Fruit fly (Drosophila melanogaster) whole organism, prepupa: ENCODE results near the gene CG11550.

Experiments used
- Blimp-1 ChIP-seq: fragments of 200-800 bp; sonication (Bioruptor generic); optimal IDR thresholded peaks from 3 replicates; lab custom pipeline; 2017; ENCODE audit warnings: missing biosample characterization, missing genetic modification characterization, mild to moderate bottlenecking, moderate library complexity, missing genetic modification reagents
- CG10669 ChIP-seq: fragments of 200-800 bp; sonication (Bioruptor generic); optimal IDR thresholded peaks from 3 replicates; lab custom pipeline; 2018; ENCODE audit warnings: missing biosample characterization, mild to moderate bottlenecking, missing genetic modification characterization, moderate library complexity
- CG11762 ChIP-seq: fragments of 200-800 bp; sonication (Bioruptor generic); optimal IDR thresholded peaks from 3 replicates; lab custom pipeline; 2016; ENCODE audit warnings: missing biosample characterization, missing genetic modification characterization; ENCODE audit not compliant: insufficient read depth
- CG11902 ChIP-seq: fragments of 200-800 bp; sonication (Bioruptor generic); optimal IDR thresholded peaks from 3 replicates; lab custom pipeline; 2016; ENCODE audit warnings: missing biosample characterization, missing genetic modification characterization
- CG15336 ChIP-seq: fragments of 200-800 bp; sonication (Bioruptor generic); IDR thresholded peaks from 2 replicates; pipeline ENCODE4 v1.3.6; 2022; ENCODE audit warnings: missing biosample characterization, missing genetic modification characterization
- CG1621 ChIP-seq: fragments of 200-800 bp; sonication (Bioruptor generic); optimal IDR thresholded peaks from 3 replicates; lab custom pipeline; 2018; ENCODE audit warnings: missing biosample characterization, mild to moderate bottlenecking, missing genetic modification characterization
- CG16779 ChIP-seq: fragments of 200-800 bp; sonication (Bioruptor generic); optimal IDR thresholded peaks from 3 replicates; lab custom pipeline; 2017; ENCODE audit warnings: missing biosample characterization, mild to moderate bottlenecking, missing genetic modification characterization
- CG31627 ChIP-seq: fragments of 200-800 bp; sonication (Bioruptor generic); optimal IDR thresholded peaks from 3 replicates; lab custom pipeline; 2016; ENCODE audit warnings: missing biosample characterization, missing genetic modification characterization
- CG32006 ChIP-seq: fragments of 200-800 bp; sonication (Bioruptor generic); optimal IDR thresholded peaks from 3 replicates; lab custom pipeline; 2017; ENCODE audit warnings: missing biosample characterization, mild to moderate bottlenecking, missing genetic modification characterization
- CG6163 ChIP-seq: fragments of 200-800 bp; sonication (Bioruptor generic); IDR thresholded peaks from 3 replicates; pipeline ENCODE4 v1.3.6; 2022; ENCODE audit warnings: missing biosample characterization, missing genetic modification characterization
- CG6276 ChIP-seq: fragments of 200-800 bp; sonication (Bioruptor generic); optimal IDR thresholded peaks from 2 replicates; lab custom pipeline; 2017; ENCODE audit warnings: missing biosample characterization, mild to moderate bottlenecking, missing genetic modification characterization
- CG6792 ChIP-seq: fragments of 200-800 bp; sonication (Bioruptor generic); optimal IDR thresholded peaks from 3 replicates; lab custom pipeline; 2016; ENCODE audit warnings: missing biosample characterization, missing genetic modification characterization
- CG6808 ChIP-seq: fragments of 200-800 bp; sonication (Bioruptor generic); optimal IDR thresholded peaks from 3 replicates; lab custom pipeline; 2017; ENCODE audit warnings: missing biosample characterization, missing genetic modification characterization, mild to moderate bottlenecking, moderate library complexity, missing genetic modification reagents
- CG6854 ChIP-seq: fragments of 200-800 bp; sonication (Bioruptor generic); optimal IDR thresholded peaks from 2 replicates; lab custom pipeline; 2017; ENCODE audit warnings: missing biosample characterization, mild to moderate bottlenecking, missing genetic modification characterization
- CG7368 ChIP-seq: fragments of 200-800 bp; sonication (Bioruptor generic); optimal IDR thresholded peaks from 3 replicates; lab custom pipeline; 2016; ENCODE audit warnings: missing biosample characterization, missing genetic modification characterization
- CG8319 ChIP-seq: fragments of 200-800 bp; sonication (Bioruptor generic); optimal IDR thresholded peaks from 3 replicates; lab custom pipeline; 2016; ENCODE audit warnings: missing biosample characterization, missing genetic modification characterization
- CG8632 ChIP-seq: fragments of 200-800 bp; sonication (Bioruptor generic); optimal IDR thresholded peaks from 3 replicates; lab custom pipeline; 2016; ENCODE audit warnings: missing biosample characterization, missing genetic modification characterization
- CG9139 ChIP-seq: fragments of 200-800 bp; sonication (Bioruptor generic); optimal IDR thresholded peaks from 3 replicates; lab custom pipeline; 2017; ENCODE audit warnings: missing biosample characterization, mild to moderate bottlenecking, missing genetic modification characterization
- Eip75B ChIP-seq: fragments of 200-800 bp; sonication (Bioruptor generic); optimal IDR thresholded peaks from 3 replicates; lab custom pipeline; 2016; ENCODE audit warnings: missing biosample characterization, missing genetic modification characterization
- Eip78C ChIP-seq: fragments of 200-800 bp; sonication (Bioruptor generic); peaks from one replicate; lab custom pipeline; 2016; ENCODE audit warnings: missing biosample characterization, missing genetic modification characterization
- Eip93F ChIP-seq: fragments of 200-800 bp; sonication (Bioruptor generic); optimal IDR thresholded peaks from 2 replicates; lab custom pipeline; 2016; ENCODE audit warnings: missing biosample characterization, mild to moderate bottlenecking, missing genetic modification characterization
- Ets96B ChIP-seq: fragments of 200-800 bp; optimal IDR thresholded peaks from 2 replicates; lab custom pipeline; 2019; ENCODE audit warnings: missing biosample characterization, mild to moderate bottlenecking, missing genetic modification characterization, moderate library complexity
- Hr38 ChIP-seq: sonication (Bioruptor generic); optimal IDR thresholded peaks from 2 replicates; lab custom pipeline; 2016; ENCODE audit warnings: missing biosample characterization, missing genetic modification characterization
- Hr4 ChIP-seq: fragments of 200-800 bp; sonication (Bioruptor generic); optimal IDR thresholded peaks from 3 replicates; lab custom pipeline; 2016; ENCODE audit warnings: missing biosample characterization, missing genetic modification characterization
- Lpt ChIP-seq: fragments of 200-800 bp; sonication (Bioruptor generic); optimal IDR thresholded peaks from 3 replicates; lab custom pipeline; 2016; ENCODE audit warnings: missing biosample characterization, missing genetic modification characterization
- Met ChIP-seq: fragments of 200-800 bp; sonication (Bioruptor generic); optimal IDR thresholded peaks from 3 replicates; lab custom pipeline; 2016; ENCODE audit warnings: missing biosample characterization, missing genetic modification characterization
- OdsH ChIP-seq: fragments of 200-800 bp; sonication (Bioruptor generic); optimal IDR thresholded peaks from 3 replicates; lab custom pipeline; 2016; ENCODE audit warnings: missing biosample characterization, missing genetic modification characterization
- Smox ChIP-seq: fragments of 200-800 bp; sonication (Bioruptor generic); optimal IDR thresholded peaks from 3 replicates; lab custom pipeline; 2016; ENCODE audit warnings: missing biosample characterization, missing genetic modification characterization
- Sox102F ChIP-seq: fragments of 200-800 bp; sonication (Bioruptor generic); optimal IDR thresholded peaks from 2 replicates; lab custom pipeline; 2016; ENCODE audit warnings: missing biosample characterization, mild to moderate bottlenecking, missing genetic modification characterization
- Sox14 ChIP-seq: fragments of 200-800 bp; sonication (Bioruptor generic); optimal IDR thresholded peaks from 3 replicates; lab custom pipeline; 2016; ENCODE audit warnings: missing biosample characterization, missing genetic modification characterization
- Sox15 ChIP-seq: fragments of 200-800 bp; sonication (Bioruptor generic); optimal IDR thresholded peaks from 3 replicates; lab custom pipeline; 2016; ENCODE audit warnings: missing biosample characterization, missing genetic modification characterization
- achi ChIP-seq: fragments of 200-800 bp; sonication (Bioruptor generic); optimal IDR thresholded peaks from 3 replicates; lab custom pipeline; 2016; ENCODE audit warnings: missing biosample characterization, missing genetic modification characterization
- acj6 ChIP-seq: fragments of 200-800 bp; sonication (Bioruptor generic); optimal IDR thresholded peaks from 3 replicates; lab custom pipeline; 2016; ENCODE audit warnings: missing biosample characterization, missing genetic modification characterization
- cyc ChIP-seq: fragments of 200-800 bp; sonication (Bioruptor generic); optimal IDR thresholded peaks from 3 replicates; lab custom pipeline; 2016; ENCODE audit warnings: missing biosample characterization, missing genetic modification characterization
- dac ChIP-seq: fragments of 200-800 bp; sonication (Bioruptor generic); optimal IDR thresholded peaks from 2 replicates; lab custom pipeline; 2017; ENCODE audit warnings: missing biosample characterization, mild to moderate bottlenecking, missing genetic modification characterization
- dsx ChIP-seq: fragments of 200-800 bp; optimal IDR thresholded peaks from 3 replicates; lab custom pipeline; 2019; ENCODE audit warnings: missing biosample characterization, mild to moderate bottlenecking, missing genetic modification characterization, moderate library complexity; ENCODE audit not compliant: poor library complexity, severe bottlenecking
- eg ChIP-seq: fragments of 200-800 bp; sonication (Bioruptor generic); IDR thresholded peaks from 3 replicates; pipeline ENCODE4 v1.3.6; 2022; ENCODE audit warnings: missing biosample characterization, missing genetic modification characterization
- fd59A ChIP-seq: fragments of 200-800 bp; sonication (Bioruptor generic); optimal IDR thresholded peaks from 2 replicates; lab custom pipeline; 2017; ENCODE audit warnings: missing biosample characterization, mild to moderate bottlenecking, missing genetic modification characterization, missing genetic modification reagents
- fd85E ChIP-seq: fragments of 200-800 bp; sonication (Bioruptor generic); optimal IDR thresholded peaks from 3 replicates; lab custom pipeline; 2016; ENCODE audit warnings: missing biosample characterization, missing genetic modification characterization
- fkh ChIP-seq: fragments of 200-800 bp; sonication (Bioruptor generic); optimal IDR thresholded peaks from 3 replicates; lab custom pipeline; 2017; ENCODE audit warnings: missing biosample characterization, mild to moderate bottlenecking, missing genetic modification characterization, moderate library complexity
- lz ChIP-seq: fragments of 200-800 bp; sonication (Bioruptor generic); optimal IDR thresholded peaks from 3 replicates; lab custom pipeline; 2016; ENCODE audit warnings: missing biosample characterization, missing genetic modification characterization
- net ChIP-seq: fragments of 200-800 bp; sonication (Bioruptor generic); optimal IDR thresholded peaks from 3 replicates; lab custom pipeline; 2016; ENCODE audit warnings: missing biosample characterization, missing genetic modification characterization
- salr ChIP-seq, 2 experiments: fragments of 200-800 bp; sonication (Bioruptor generic); optimal IDR thresholded peaks; 3 replicates each; lab custom pipeline; 2016 to 2018; ENCODE audit warnings: missing biosample characterization in 2 of 2, missing genetic modification characterization in 2 of 2, mild to moderate bottlenecking in 1 of 2
- ss ChIP-seq, 2 experiments: fragments of 200-800 bp; sonication (Bioruptor generic); optimal IDR thresholded peaks; 2 replicates in 1 of 2; 3 replicates in 1 of 2; lab custom pipeline; 2017 to 2018; ENCODE audit warnings: mild to moderate bottlenecking in 2 of 2, missing biosample characterization in 2 of 2, missing genetic modification characterization in 2 of 2, moderate library complexity in 1 of 2
- svp ChIP-seq: fragments of 200-800 bp; sonication (Bioruptor generic); peaks from one replicate; lab custom pipeline; 2016; ENCODE audit warnings: missing biosample characterization, missing genetic modification characterization
- topi ChIP-seq: fragments of 200-800 bp; sonication (Bioruptor generic); optimal IDR thresholded peaks from 3 replicates; lab custom pipeline; 2016; ENCODE audit warnings: missing biosample characterization, missing genetic modification characterization
- vri ChIP-seq: fragments of 200-800 bp; sonication (Bioruptor generic); optimal IDR thresholded peaks from 3 replicates; lab custom pipeline; 2016; ENCODE audit warnings: missing biosample characterization, mild to moderate bottlenecking, missing genetic modification characterization

Gene CG11550

dm6 chr3R:31706895-31707238 is 27.2 kb upstream of the CG11550 start (continued):
- TF ChIP-seq fd85E (GFP tag; lab: Kevin White, UChicago) (no peak), cyc (GFP tag; lab: Kevin White, UChicago) (no peak), dac (GFP tag; lab: Kevin White, UChicago) (no peak), lz (GFP tag; lab: Kevin White, UChicago) (no peak), CG6276 (no peak), Smox (GFP tag; lab: Kevin White, UChicago) (no peak), CG11762 (GFP tag; lab: Kevin White, UChicago) (no peak), Hr4 (peak; percentile 22), CG6808 (no peak), CG6854 (no peak), CG8319 (GFP tag; lab: Kevin White, UChicago) (no peak), CG8632 (GFP tag; lab: Kevin White, UChicago) (no peak), acj6 (GFP tag; lab: Kevin White, UChicago) (no peak), Sox102F (GFP tag; lab: Kevin White, UChicago) (no peak), CG11902 (no peak), CG32006 (GFP tag; lab: Kevin White, UChicago) (peak; percentile 29), Sox15 (GFP tag; lab: Kevin White, UChicago) (no peak), CG10669 (GFP tag; lab: Kevin White, UChicago) (no peak), OdsH (GFP tag; lab: Kevin White, UChicago) (no peak), fkh (GFP tag; lab: Kevin White, UChicago) (no peak), Blimp-1 (no peak), ss (GFP tag; optimal IDR thresholded peaks at IDR 0.05; lab: Kevin White, UChicago) (no peak), fd59A (GFP tag; lab: Kevin White, UChicago) (no peak), CG16779 (tag; lab: Kevin White, UChicago) (no peak), CG7368 (GFP tag; lab: Kevin White, UChicago) (no peak), CG6792 (GFP tag; lab: Kevin White, UChicago) (no peak)

DNA sequence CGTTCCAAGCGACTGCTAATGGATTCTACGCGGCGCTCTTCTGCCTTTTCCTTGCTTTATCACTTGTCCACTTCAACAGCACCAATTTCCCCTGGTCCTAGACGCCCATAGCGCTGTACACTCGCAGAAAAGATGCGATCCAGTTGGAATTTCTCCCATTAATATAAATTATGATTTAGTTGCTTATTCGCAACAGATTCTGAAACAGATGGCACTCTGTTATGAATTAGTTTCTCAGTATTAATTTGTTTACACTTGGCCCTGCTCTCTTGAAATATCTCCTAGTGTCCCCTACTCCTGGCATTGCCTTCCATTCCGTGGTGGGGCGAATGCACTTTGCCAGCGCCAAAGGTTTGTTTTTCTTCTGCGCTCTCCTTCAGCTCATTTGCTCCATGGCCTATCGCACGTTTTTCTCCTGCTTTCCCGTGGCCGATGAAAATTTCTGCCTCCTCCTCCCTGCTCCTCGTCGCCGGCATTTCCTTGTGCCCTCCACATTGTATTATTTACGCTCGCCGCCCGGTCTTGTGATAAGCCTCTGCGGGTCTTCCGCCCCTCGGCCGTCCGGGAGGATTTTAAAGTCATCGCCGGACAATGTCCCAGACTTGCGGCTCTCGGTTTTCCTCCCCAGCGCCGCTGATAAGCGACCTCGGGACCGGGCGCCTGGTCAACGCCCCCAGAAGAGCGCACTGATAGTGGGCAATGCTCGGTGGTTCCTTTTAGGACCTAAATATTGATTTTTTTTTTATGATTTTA is 26.6 kb upstream of the CG11550 start:
- TF ChIP-seq Hr38 (no peak), CG6792 (GFP tag; lab: Kevin White, UChicago) (no peak), eg (GFP tag; lab: Robert Waterston, UW) (peak; percentile 78), lz (GFP tag; lab: Kevin White, UChicago) (no peak), CG31627 (GFP tag; lab: Kevin White, UChicago) (no peak), fd85E (GFP tag; lab: Kevin White, UChicago) (no peak), Eip75B (peak; percentile 44), Eip78C (GFP tag; lab: Kevin White, UChicago) (peak; percentile 79), CG1621 (tag; lab: Kevin White, UChicago) (no peak), CG8319 (GFP tag; lab: Kevin White, UChicago) (no peak), net (GFP tag; lab: Kevin White, UChicago) (peak; percentile 31), fd59A (GFP tag; lab: Kevin White, UChicago) (peak; percentile 16), ss (GFP tag; optimal IDR thresholded peaks at IDR 0.05; lab: Kevin White, UChicago) (peak in 1 of 2 experiments; percentile 1), CG16779 (tag; lab: Kevin White, UChicago) (no peak), CG15336 (GFP tag; lab: Robert Waterston, UW) (peak; percentile 68), fkh (GFP tag; lab: Kevin White, UChicago) (no peak), Lpt (peak; percentile 83), CG6808 (peak; percentile 23), Met (GFP tag; lab: Kevin White, UChicago) (no peak), dsx (GFP tag; lab: Kevin White, UChicago) (no peak), Ets96B (tag; lab: Kevin White, UChicago) (peak; percentile 44), salr (GFP tag; optimal IDR thresholded peaks at IDR 0.05; lab: Kevin White, UChicago) (peak in 1 of 2 experiments; percentile 77), dac (GFP tag; lab: Kevin White, UChicago) (peak; percentile 26), OdsH (GFP tag; lab: Kevin White, UChicago) (peak; percentile 61), achi (peak; percentile 76), CG6854 (no peak), acj6 (GFP tag; lab: Kevin White, UChicago) (peak; percentile 57), CG6276 (peak; percentile 57), Eip93F (no peak), vri (GFP tag; lab: Kevin White, UChicago) (no peak), Sox102F (GFP tag; lab: Kevin White, UChicago) (no peak), Sox14 (GFP tag; lab: Kevin White, UChicago) (peak; percentile 75), topi (GFP tag; lab: Kevin White, UChicago) (no peak), svp (GFP tag; lab: Kevin White, UChicago) (peak; percentile 83), CG6163 (peak; percentile 87), CG9139 (GFP tag; lab: Kevin White, UChicago) (no peak), Hr4 (peak; percentile 69)
